Worm (Caenorhabditis elegans): ENCODE results near the gene Y110A2AL.6.

Y110A2AL.6 gene

DNA sequence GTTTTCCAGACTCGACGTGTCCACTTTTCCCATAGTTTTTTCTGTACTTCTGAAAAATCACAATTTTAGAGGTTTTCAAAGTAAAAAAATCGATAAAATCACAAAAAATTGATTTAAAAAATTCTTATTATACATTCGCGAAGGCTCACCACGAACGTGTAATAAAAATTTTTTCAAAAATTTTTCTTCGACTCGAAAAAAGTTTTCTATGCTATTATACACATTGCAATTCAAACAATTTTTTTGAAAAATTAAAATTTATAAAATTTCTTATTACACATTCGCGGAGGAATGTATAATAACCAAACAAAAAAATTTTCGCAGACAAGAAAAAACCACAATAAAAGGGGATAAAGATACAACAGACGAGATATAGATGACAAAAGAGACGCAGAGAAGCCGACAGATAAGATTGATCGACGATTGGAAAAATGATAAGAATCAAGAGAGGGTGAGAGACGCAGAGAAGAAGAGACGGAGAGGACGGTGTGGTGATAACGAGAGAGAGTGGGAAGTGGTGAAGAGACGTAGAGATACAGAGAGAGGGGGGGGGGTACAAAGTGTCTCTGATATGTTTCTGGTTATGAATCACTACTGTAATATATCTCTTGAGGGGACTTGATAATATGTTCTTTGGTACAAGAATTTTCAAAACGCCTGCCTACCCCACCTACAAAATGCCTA, 40.7 kb downstream of the Y110A2AL.6 start, which contains the start of gene nhr-119 (continued):
- TF ChIP-seq C04F5.9 (tag; optimal IDR thresholded peaks at IDR 0.05), result no peak
- no peak for TF ChIP-seq aly-2 (tag; optimal IDR thresholded peaks at IDR 0.05)
- no peak for TF ChIP-seq ceh-82 (tag; optimal IDR thresholded peaks at IDR 0.05)
- no peak for TF ChIP-seq fos-1 (tag; optimal IDR thresholded peaks at IDR 0.05)
- peak; percentile 85 for TF ChIP-seq nhr-19 (GFP tag; conservative IDR thresholded peaks at IDR 0.05)
- peak; percentile 4 for TF ChIP-seq skn-1 (tag; optimal IDR thresholded peaks at IDR 0.05)
- no peak for TF ChIP-seq ces-1 (GFP tag; optimal IDR thresholded peaks at IDR 0.05)
- peak; percentile 77 for TF ChIP-seq tbx-2 (tag; optimal IDR thresholded peaks at IDR 0.05)
- no peak for TF ChIP-seq egl-27 (tag; optimal IDR thresholded peaks at IDR 0.05)
- TF ChIP-seq nhr-71 (tag; optimal IDR thresholded peaks at IDR 0.05), result peak; percentile 94
- TF ChIP-seq nhr-90 (tag; optimal IDR thresholded peaks at IDR 0.05; ENCODE audit: poor library complexity), result peak; percentile 87
- no peak for TF ChIP-seq mef-2 (tag; optimal IDR thresholded peaks at IDR 0.05)
- TF ChIP-seq sptf-1 (tag; optimal IDR thresholded peaks at IDR 0.05), result no peak
- peak; percentile 73 for TF ChIP-seq jun-1 (tag; optimal IDR thresholded peaks at IDR 0.05)
- no peak for TF ChIP-seq ztf-11 (tag; optimal IDR thresholded peaks at IDR 0.05)
- no peak for TF ChIP-seq sup-37 (GFP tag; optimal IDR thresholded peaks at IDR 0.05)
- no peak for TF ChIP-seq ets-5 (GFP tag; IDR thresholded peaks at IDR 0.05)
- peak; percentile 71 for TF ChIP-seq grh-1 (GFP tag; IDR thresholded peaks at IDR 0.05)
- TF ChIP-seq fkh-8 (tag; optimal IDR thresholded peaks at IDR 0.05), result no peak
- no peak for TF ChIP-seq unc-98 (GFP tag; IDR thresholded peaks at IDR 0.05)
- TF ChIP-seq sox-4 (tag; optimal IDR thresholded peaks at IDR 0.05), result no peak
- TF ChIP-seq elt-2 (tag; optimal IDR thresholded peaks at IDR 0.05), result peak; percentile 95
- TF ChIP-seq ceh-8 (GFP tag; optimal IDR thresholded peaks at IDR 0.05), result no peak
- TF ChIP-seq lir-3 (tag; optimal IDR thresholded peaks at IDR 0.05; ENCODE audit: poor library complexity), result no peak
- TF ChIP-seq mdl-1 (tag; optimal IDR thresholded peaks at IDR 0.05), result peak in 1 of 2 experiments; percentile 71
- TF ChIP-seq nhr-11 (tag; optimal IDR thresholded peaks at IDR 0.05), result peak; percentile 86
- peak; percentile 26 for TF ChIP-seq lin-13 (GFP tag; optimal IDR thresholded peaks at IDR 0.05)
- TF ChIP-seq xbp-1 (tag; optimal IDR thresholded peaks at IDR 0.05), result peak; percentile 50
- no peak for TF ChIP-seq ceh-90 (tag; optimal IDR thresholded peaks at IDR 0.05)
- peak; percentile 61 to 65 for TF ChIP-seq efl-1 (optimal IDR thresholded peaks at IDR 0.05)
- TF ChIP-seq efl-1 (GFP tag; optimal IDR thresholded peaks at IDR 0.05 in 1 of 2), result peak; percentile 23 to 95
- TF ChIP-seq ztf-4 (tag; optimal IDR thresholded peaks at IDR 0.05), result peak; percentile 40
- no peak for TF ChIP-seq pag-3 (tag; optimal IDR thresholded peaks at IDR 0.05; ENCODE audit: borderline replicate concordance, insufficient read depth)
- TF ChIP-seq lin-15B (tag; optimal IDR thresholded peaks at IDR 0.05), result no peak
- no peak for TF ChIP-seq nhr-84 (tag; optimal IDR thresholded peaks at IDR 0.05)
- TF ChIP-seq snu-23 (GFP tag; optimal IDR thresholded peaks at IDR 0.05), result peak; percentile 83
- TF ChIP-seq nhr-28 (tag; optimal IDR thresholded peaks at IDR 0.05), result no peak
- TF ChIP-seq mep-1 (tag; optimal IDR thresholded peaks at IDR 0.05), result peak; percentile 52
- TF ChIP-seq hlh-4 (tag; optimal IDR thresholded peaks at IDR 0.05), result no peak
- peak; percentile 19 for TF ChIP-seq C16A3.4 (tag; optimal IDR thresholded peaks at IDR 0.05)
- TF ChIP-seq aha-1 (tag; optimal IDR thresholded peaks at IDR 0.05), result no peak
- TF ChIP-seq unc-130 (tag; optimal IDR thresholded peaks at IDR 0.05), result peak; percentile 48

DNA sequence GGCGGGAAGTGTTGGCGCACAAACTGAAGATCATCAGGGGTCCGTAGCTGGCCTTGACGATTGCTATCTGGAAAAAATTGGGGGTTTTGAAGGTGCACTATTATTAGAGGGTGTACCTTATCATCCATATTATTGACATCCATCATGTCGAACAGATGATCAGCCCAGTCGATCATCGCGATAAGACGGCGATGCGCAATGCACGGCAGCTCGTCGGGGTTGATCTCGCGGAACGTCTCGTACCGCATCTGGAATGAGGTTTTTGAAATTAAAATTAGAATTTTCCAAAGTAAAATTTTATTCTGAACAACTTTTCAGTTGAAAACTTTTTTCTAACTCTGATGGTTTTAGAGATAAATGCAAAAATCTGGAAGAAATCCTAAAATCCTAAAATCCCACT, 43.5 kb downstream of the Y110A2AL.6 start:
- TF ChIP-seq jun-1 (tag; optimal IDR thresholded peaks at IDR 0.05) (no peak), efl-1 (optimal IDR thresholded peaks at IDR 0.05) (no peak), efl-1 (GFP tag; optimal IDR thresholded peaks at IDR 0.05 in 1 of 2) (peak in 1 of 2 experiments; percentile 63)
